Worm (Caenorhabditis elegans) whole organism, L1 larva: ENCODE data around the gene pgap-3.
A peak's percentile ranks its signal among the peaks of the same experiment; 100 is the strongest.

ENCODE experiments used
- C04F5.9 ChIP-seq: sonication (generic microtip); optimal IDR thresholded peaks from 2 replicates; lab custom pipeline; 2016; ENCODE audit warnings: missing genetic modification characterization, missing compliant biosample characterization
- C16A3.4 ChIP-seq: fragments of 150-350 bp; optimal IDR thresholded peaks from 2 replicates; lab custom pipeline; 2014; ENCODE audit warnings: missing biosample characterization, missing genetic modification characterization
- C34B4.2 ChIP-seq: sonication (generic microtip); optimal IDR thresholded peaks from 2 replicates; lab custom pipeline; 2017; ENCODE audit warnings: mild to moderate bottlenecking, missing genetic modification characterization, missing compliant biosample characterization
- F16B12.6 ChIP-seq: fragments of 150-350 bp; optimal IDR thresholded peaks from 2 replicates; lab custom pipeline; 2014; ENCODE audit warnings: missing biosample characterization, missing genetic modification characterization
- Y116A8C.19 ChIP-seq: sonication (generic microtip); optimal IDR thresholded peaks from 2 replicates; lab custom pipeline; 2016; ENCODE audit warnings: missing compliant biosample characterization, missing genetic modification characterization, borderline replicate concordance
- aha-1 ChIP-seq: fragments of 150-350 bp; optimal IDR thresholded peaks from 2 replicates; lab custom pipeline; 2014; ENCODE audit warnings: missing biosample characterization, missing genetic modification characterization
- alr-1 ChIP-seq: fragments of 200-800 bp; sonication (Bioruptor generic); optimal IDR thresholded peaks from 2 replicates; lab custom pipeline; 2018; ENCODE audit warnings: borderline replicate concordance, mild to moderate bottlenecking, missing genetic modification characterization, missing compliant biosample characterization
- aly-2 ChIP-seq: fragments of 150-350 bp; optimal IDR thresholded peaks from 2 replicates; lab custom pipeline; 2014; ENCODE audit warnings: missing biosample characterization, missing genetic modification characterization
- ceh-63 ChIP-seq: fragments of 200-800 bp; sonication (Bioruptor generic); optimal IDR thresholded peaks from 2 replicates; lab custom pipeline; 2018; ENCODE audit warnings: mild to moderate bottlenecking, missing genetic modification characterization, missing compliant biosample characterization
- ceh-8 ChIP-seq: fragments of 200-800 bp; sonication (Bioruptor generic); optimal IDR thresholded peaks from 2 replicates; lab custom pipeline; 2018; ENCODE audit warnings: mild to moderate bottlenecking, missing genetic modification characterization, moderate library complexity, missing compliant biosample characterization
- ceh-82 ChIP-seq, 3 experiments: fragments of 150-350 bp in 1 of 3; sonication (generic microtip) in 2 of 3; optimal IDR thresholded peaks; 2 replicates each; lab custom pipeline; 2014 to 2017; ENCODE audit warnings: missing biosample characterization in 3 of 3, missing genetic modification characterization in 3 of 3
- ceh-88 ChIP-seq: fragments of 200-800 bp; sonication (Bioruptor generic); IDR thresholded peaks from 2 replicates; pipeline ENCODE4 v1.3.6; 2022; ENCODE audit warnings: missing genetic modification characterization, missing compliant biosample characterization
- ceh-90 ChIP-seq: sonication (generic microtip); optimal IDR thresholded peaks from 2 replicates; lab custom pipeline; 2016; ENCODE audit warnings: missing genetic modification characterization, missing compliant biosample characterization
- dpl-1 ChIP-seq, 3 experiments: fragments of 150-350 bp in 2 of 3; sonication (generic microtip) in 1 of 3; optimal IDR thresholded peaks; 2 replicates each; lab custom pipeline; 2014 to 2017; ENCODE audit warnings: missing biosample characterization in 3 of 3, missing genetic modification characterization in 3 of 3, missing genetic modification reagents in 3 of 3
- dsc-1 ChIP-seq: sonication (generic microtip); optimal IDR thresholded peaks from 2 replicates; lab custom pipeline; 2016; ENCODE audit warnings: mild to moderate bottlenecking, missing genetic modification characterization, missing compliant biosample characterization
- efl-1 ChIP-seq, 4 experiments: fragments of 150-350 bp; optimal IDR thresholded peaks in 3 of 4; peaks in 1 of 4; 1 replicate in 1 of 4; 2 replicates in 3 of 4; lab custom pipeline; 2014; ENCODE audit warnings: missing biosample characterization in 2 of 4, missing genetic modification characterization in 2 of 4, missing genetic modification reagents in 2 of 4
- egl-13 ChIP-seq: sonication (generic microtip); optimal IDR thresholded peaks from 2 replicates; lab custom pipeline; 2016; ENCODE audit warnings: missing genotype, missing genetic modification reagents, missing genetic modification characterization, missing compliant biosample characterization
- elt-3 ChIP-seq, 6 experiments: fragments of 150-350 bp in 1 of 6; sonication (generic microtip); optimal IDR thresholded peaks; 2 replicates each; lab custom pipeline; 2017 to 2018; ENCODE audit warnings: missing biosample characterization in 6 of 6, missing genetic modification characterization in 6 of 6, inconsistent platforms in 1 of 6
- ets-5 ChIP-seq: fragments of 200-800 bp; sonication (Bioruptor generic); IDR thresholded peaks from 2 replicates; pipeline ENCODE4 v1.3.6; 2022; ENCODE audit warnings: missing genetic modification characterization, missing compliant biosample characterization
- fkh-10 ChIP-seq: sonication (generic microtip); optimal IDR thresholded peaks from 2 replicates; lab custom pipeline; 2017; ENCODE audit warnings: missing biosample characterization, missing genetic modification reagents, missing genetic modification characterization
- grh-1 ChIP-seq: fragments of 200-800 bp; sonication (Bioruptor generic); IDR thresholded peaks from 2 replicates; pipeline ENCODE4 v1.3.6; 2022; ENCODE audit warnings: missing genetic modification reagents, missing genetic modification characterization, missing compliant biosample characterization
- hlh-4 ChIP-seq: sonication (generic microtip); optimal IDR thresholded peaks from 2 replicates; lab custom pipeline; 2016; ENCODE audit warnings: mild to moderate bottlenecking, missing genetic modification characterization, missing compliant biosample characterization
- irx-1 ChIP-seq: sonication (generic microtip); optimal IDR thresholded peaks from 2 replicates; lab custom pipeline; 2016; ENCODE audit warnings: missing genetic modification characterization, missing compliant biosample characterization
- isw-1 ChIP-seq: fragments of 200-800 bp; sonication (Bioruptor generic); IDR thresholded peaks from 2 replicates; pipeline ENCODE4 v1.3.6; 2022; ENCODE audit warnings: missing genetic modification characterization, missing compliant biosample characterization
- lin-13 ChIP-seq: fragments of 150-350 bp; optimal IDR thresholded peaks from 2 replicates; lab custom pipeline; 2014; ENCODE audit warnings: missing biosample characterization, missing genetic modification reagents, missing genetic modification characterization
- lin-15B ChIP-seq: fragments of 150-350 bp; sonication (generic microtip); optimal IDR thresholded peaks from 3 replicates; lab custom pipeline; 2014; ENCODE audit warnings: missing biosample characterization, missing genetic modification characterization
- lin-39 ChIP-seq: fragments of 150-350 bp; optimal IDR thresholded peaks from 2 replicates; lab custom pipeline; 2014; ENCODE audit warnings: missing biosample characterization, missing genetic modification reagents, missing genetic modification characterization
- lsy-2 ChIP-seq, 2 experiments: fragments of 150-350 bp; optimal IDR thresholded peaks; 2 replicates each; lab custom pipeline; 2014; ENCODE audit warnings: missing biosample characterization in 2 of 2, missing genetic modification characterization in 2 of 2
- mab-9 ChIP-seq: fragments of 200-800 bp; sonication (Bioruptor generic); IDR thresholded peaks from 2 replicates; pipeline ENCODE4 v1.3.6; 2022; ENCODE audit warnings: missing genetic modification reagents, missing genetic modification characterization, missing compliant biosample characterization
- mef-2 ChIP-seq: fragments of 150-350 bp; optimal IDR thresholded peaks from 2 replicates; lab custom pipeline; 2014; ENCODE audit warnings: missing biosample characterization, missing genetic modification characterization
- nhr-12 ChIP-seq: sonication (generic microtip); optimal IDR thresholded peaks from 2 replicates; lab custom pipeline; 2017; ENCODE audit warnings: missing biosample characterization, missing genetic modification characterization
- nhr-19 ChIP-seq: fragments of 200-800 bp; sonication (Bioruptor generic); conservative IDR thresholded peaks from 2 replicates; pipeline ENCODE4 v1.3.6; 2022; ENCODE audit warnings: missing genetic modification characterization, missing compliant biosample characterization
- nhr-20 ChIP-seq: sonication (generic microtip); optimal IDR thresholded peaks from 2 replicates; lab custom pipeline; 2016; ENCODE audit warnings: mild to moderate bottlenecking, missing genetic modification characterization, missing compliant biosample characterization
- nhr-47 ChIP-seq: sonication (generic microtip); optimal IDR thresholded peaks from 2 replicates; lab custom pipeline; 2016; ENCODE audit warnings: mild to moderate bottlenecking, missing genetic modification characterization, moderate library complexity, missing compliant biosample characterization
- nhr-71 ChIP-seq: sonication (generic microtip); optimal IDR thresholded peaks from 2 replicates; lab custom pipeline; 2016; ENCODE audit warnings: mild to moderate bottlenecking, missing genetic modification characterization, moderate library complexity, missing compliant biosample characterization
- nhr-77 ChIP-seq: fragments of 150-350 bp; optimal IDR thresholded peaks from 2 replicates; lab custom pipeline; 2014; ENCODE audit warnings: missing biosample characterization, missing genetic modification characterization
- nhr-84 ChIP-seq: sonication (generic microtip); optimal IDR thresholded peaks from 2 replicates; lab custom pipeline; 2017; ENCODE audit warnings: missing biosample characterization, missing genetic modification characterization
- nhr-85 ChIP-seq: sonication (generic microtip); peaks from one replicate; lab custom pipeline; 2016; ENCODE audit warnings: missing genetic modification characterization, inconsistent platforms, missing compliant biosample characterization
- pag-3 ChIP-seq: sonication (generic microtip); optimal IDR thresholded peaks from 2 replicates; lab custom pipeline; 2017; ENCODE audit warnings: missing genetic modification characterization, mild to moderate bottlenecking, missing compliant biosample characterization, antibody characterized with exemption, borderline replicate concordance; ENCODE audit not compliant: insufficient read depth
- pqm-1 ChIP-seq: sonication (generic microtip); optimal IDR thresholded peaks from 3 replicates; lab custom pipeline; 2017; ENCODE audit warnings: missing biosample characterization, missing genetic modification characterization
- sox-4 ChIP-seq: sonication (generic microtip); optimal IDR thresholded peaks from 2 replicates; lab custom pipeline; 2016; ENCODE audit warnings: missing genetic modification characterization, missing compliant biosample characterization
- sptf-1 ChIP-seq: fragments of 150-350 bp; optimal IDR thresholded peaks from 2 replicates; lab custom pipeline; 2014; ENCODE audit warnings: missing biosample characterization, missing genetic modification characterization
- sup-37 ChIP-seq: fragments of 200-800 bp; sonication (Bioruptor generic); optimal IDR thresholded peaks from 2 replicates; lab custom pipeline; 2018; ENCODE audit warnings: mild to moderate bottlenecking, missing genetic modification characterization, missing compliant biosample characterization
- tlp-1 ChIP-seq: fragments of 150-350 bp; optimal IDR thresholded peaks from 2 replicates; lab custom pipeline; 2014; ENCODE audit warnings: missing biosample characterization, missing genetic modification characterization
- unc-130 ChIP-seq: fragments of 150-350 bp; optimal IDR thresholded peaks from 2 replicates; lab custom pipeline; 2017; ENCODE audit warnings: missing biosample characterization, missing genetic modification characterization, inconsistent platforms
- unc-62 ChIP-seq: fragments of 150-350 bp; optimal IDR thresholded peaks from 2 replicates; lab custom pipeline; 2014; ENCODE audit warnings: missing biosample characterization, missing genetic modification reagents, missing genetic modification characterization
- unc-98 ChIP-seq: fragments of 200-800 bp; sonication (Bioruptor generic); IDR thresholded peaks from 2 replicates; pipeline ENCODE4 v1.3.6; 2022; ENCODE audit warnings: missing genetic modification characterization, missing compliant biosample characterization
- vab-15 ChIP-seq: sonication (generic microtip); optimal IDR thresholded peaks from 2 replicates; lab custom pipeline; 2017; ENCODE audit warnings: missing genotype, mild to moderate bottlenecking, missing genetic modification characterization, missing compliant biosample characterization
- xbp-1 ChIP-seq: sonication (generic microtip); optimal IDR thresholded peaks from 2 replicates; lab custom pipeline; 2016; ENCODE audit warnings: missing genetic modification characterization, missing compliant biosample characterization
- zag-1 ChIP-seq: fragments of 150-350 bp; optimal IDR thresholded peaks from 2 replicates; lab custom pipeline; 2014; ENCODE audit warnings: missing biosample characterization, missing genetic modification characterization
- zip-4 ChIP-seq: fragments of 200-800 bp; sonication (Bioruptor generic); optimal IDR thresholded peaks from 2 replicates; lab custom pipeline; 2018; ENCODE audit warnings: mild to moderate bottlenecking, missing genetic modification characterization, moderate library complexity, missing compliant biosample characterization
- ztf-11 ChIP-seq, 2 experiments: sonication (generic microtip); optimal IDR thresholded peaks; 2 replicates each; lab custom pipeline; 2016 to 2017; ENCODE audit warnings: missing genetic modification characterization in 2 of 2, missing biosample characterization in 1 of 2, missing compliant biosample characterization in 1 of 2

The pgap-3 gene

DNA sequence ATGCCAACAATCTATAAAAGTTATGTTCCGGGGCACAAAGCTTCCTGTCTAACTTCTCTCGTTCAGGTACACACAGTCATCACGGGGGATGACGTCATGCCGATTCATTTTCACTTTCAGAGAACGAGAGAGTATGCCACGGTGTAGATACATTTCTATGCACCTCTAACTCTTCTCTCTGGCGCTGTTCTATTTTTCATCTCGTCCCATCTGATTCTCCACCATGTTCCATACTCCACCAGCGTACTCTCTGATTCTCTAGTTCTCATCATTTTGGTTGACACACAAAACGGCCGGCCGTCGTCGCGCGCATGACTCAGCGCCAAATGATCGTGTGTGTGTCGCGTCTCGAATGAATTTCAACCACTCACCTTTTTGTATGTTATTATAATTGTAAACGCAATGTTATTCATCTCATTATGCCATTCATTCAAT is 47.3 kb downstream of the pgap-3 start (continued):
- TF ChIP-seq zag-1, result no peak
- peak; percentile 68 for TF ChIP-seq mab-9 (GFP tag; lab: Robert Waterston, UW)
- peak; percentile 84 to 92 for TF ChIP-seq lsy-2 (tag; optimal IDR thresholded peaks at IDR 0.05; lab: Kevin White, UChicago)
- no peak for TF ChIP-seq ets-5
- TF ChIP-seq nhr-85, result peak; percentile 99
- TF ChIP-seq egl-13 (tag; lab: Kevin White, UChicago), result peak; percentile 74
- peak; percentile 98 for TF ChIP-seq nhr-71 (tag; lab: Kevin White, UChicago)
- peak; percentile 76 for TF ChIP-seq irx-1
- no peak for TF ChIP-seq hlh-4 (tag; lab: Kevin White, UChicago)
- TF ChIP-seq fkh-10 (GFP tag; lab: Kevin White, UChicago), result peak; percentile 50
- no peak for TF ChIP-seq lin-15B
- no peak for TF ChIP-seq ceh-90 (tag; lab: Kevin White, UChicago)
- TF ChIP-seq sptf-1, result no peak
- TF ChIP-seq nhr-84 (tag; lab: Kevin White, UChicago), result no peak
- peak; percentile 37 for TF ChIP-seq aha-1 (tag; lab: Kevin White, UChicago)
- peak; percentile 80 for TF ChIP-seq mef-2 (tag; lab: Kevin White, UChicago)
- TF ChIP-seq C04F5.9 (tag; lab: Kevin White, UChicago), result peak; percentile 49
- TF ChIP-seq nhr-19 (GFP tag; lab: Robert Waterston, UW), result peak; percentile 91
- no peak for TF ChIP-seq tlp-1 (tag; lab: Kevin White, UChicago)
- TF ChIP-seq unc-98, result no peak
- TF ChIP-seq lin-13 (GFP tag; lab: Kevin White, UChicago), result peak; percentile 82
- no peak for TF ChIP-seq ztf-11 (tag; optimal IDR thresholded peaks at IDR 0.05; lab: Kevin White, UChicago)
- peak; percentile 70 for TF ChIP-seq sox-4
- TF ChIP-seq dsc-1 (tag; lab: Kevin White, UChicago), result peak; percentile 86
- peak; percentile 12 for TF ChIP-seq F16B12.6 (tag; lab: Kevin White, UChicago)
- TF ChIP-seq C16A3.4 (tag; lab: Kevin White, UChicago), result peak; percentile 87
- peak; percentile 91 for TF ChIP-seq xbp-1 (tag; lab: Kevin White, UChicago)
- peak; percentile 80 for TF ChIP-seq grh-1 (GFP tag; lab: Robert Waterston, UW)
- TF ChIP-seq efl-1 (optimal IDR thresholded peaks at IDR 0.05; lab: Kevin White, UChicago), result peak; percentile 82 to 92
- TF ChIP-seq efl-1 (GFP tag; optimal IDR thresholded peaks at IDR 0.05 in 1 of 2; lab: Kevin White, UChicago), result peak; percentile 56 to 94
- TF ChIP-seq unc-130 (tag; lab: Kevin White, UChicago), result peak; percentile 27
- TF ChIP-seq aly-2 (tag; lab: Kevin White, UChicago), result peak; percentile 60
- TF ChIP-seq nhr-20 (tag; lab: Kevin White, UChicago), result peak; percentile 98
- TF ChIP-seq nhr-77 (tag; lab: Kevin White, UChicago), result peak; percentile 97
- peak; percentile 85 for TF ChIP-seq pag-3 (tag; lab: Kevin White, UChicago)
- peak; percentile 2 for TF ChIP-seq pqm-1 (tag; lab: Kevin White, UChicago)
- TF ChIP-seq Y116A8C.19 (tag; lab: Kevin White, UChicago), result no peak
- TF ChIP-seq elt-3 (tag; optimal IDR thresholded peaks at IDR 0.05; lab: Kevin White, UChicago), result peak in 3 of 6 experiments; percentile 6 to 95 (median 94)
- TF ChIP-seq C34B4.2, result no peak
- peak; percentile 79 for TF ChIP-seq lin-39 (tag; lab: Kevin White, UChicago)
- TF ChIP-seq ceh-88, result no peak; the same call in 1 of the 2 replicates
- peak; percentile 73 for TF ChIP-seq sup-37 (GFP tag; lab: Kevin White, UChicago)
- no peak for TF ChIP-seq ceh-63 (GFP tag; lab: Kevin White, UChicago)
- peak; percentile 64 to 69 (median 66) for TF ChIP-seq dpl-1 (GFP tag; optimal IDR thresholded peaks at IDR 0.05; lab: Kevin White, UChicago)
- no peak for TF ChIP-seq vab-15 (tag; lab: Kevin White, UChicago)
- no peak for TF ChIP-seq nhr-12
- TF ChIP-seq nhr-47, result peak; percentile 95
- peak; percentile 44 for TF ChIP-seq zip-4 (GFP tag; lab: Kevin White, UChicago)
- no peak for TF ChIP-seq alr-1 (tag; lab: Kevin White, UChicago)
- TF ChIP-seq isw-1 (GFP tag; lab: Robert Waterston, UW), result peak; percentile 68
- peak; percentile 55 to 79 (median 70) for TF ChIP-seq ceh-82 (tag; optimal IDR thresholded peaks at IDR 0.05; lab: Kevin White, UChicago)
- peak; percentile 75 for TF ChIP-seq ceh-8 (GFP tag; lab: Kevin White, UChicago)
- no peak for TF ChIP-seq unc-62
